Fruit fly (Drosophila melanogaster): Measurements from ENCODE around the gene CG12106.
A peak's percentile ranks its signal among the peaks of the same experiment; 100 is the strongest.

CG12106 gene

DNA sequence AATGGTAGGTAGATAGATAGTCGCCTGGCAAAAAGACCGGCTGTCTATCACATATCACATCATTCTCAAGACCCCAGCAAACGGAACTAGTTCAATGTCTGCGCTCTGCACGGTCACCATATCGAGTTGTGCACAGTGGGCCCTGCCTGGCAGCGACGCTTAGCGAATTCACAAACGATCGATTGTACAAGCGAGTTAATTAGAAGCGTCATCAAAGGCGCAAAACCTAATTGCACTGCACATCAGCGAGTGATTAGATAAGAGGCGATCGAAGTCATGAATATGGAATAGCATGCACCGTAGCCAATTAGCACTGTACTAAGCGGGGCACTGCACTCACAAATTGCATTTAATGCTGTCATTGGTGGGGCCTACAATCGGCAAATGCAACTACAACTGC, 26.7 kb downstream of the CG12106 start (continued):
- TF ChIP-seq Hr38 (GFP tag; optimal IDR thresholded peaks at IDR 0.05) (no peak), salr (GFP tag; optimal IDR thresholded peaks at IDR 0.05) (no peak), CG6854 (GFP tag; optimal IDR thresholded peaks at IDR 0.05) (no peak), esn (GFP tag; optimal IDR thresholded peaks at IDR 0.05) (no peak), Eip75B (GFP tag; optimal IDR thresholded peaks at IDR 0.05) (no peak), CG11294 (GFP tag; IDR thresholded peaks at IDR 0.05) (peak; percentile 39; the same call in 1 of the 2 replicates), eg (GFP tag; IDR thresholded peaks at IDR 0.05) (peak; percentile 78), Ets96B (tag; optimal IDR thresholded peaks at IDR 0.05) (no peak), pdm3 (GFP tag; optimal IDR thresholded peaks at IDR 0.05) (peak; percentile 29), Smox (GFP tag; optimal IDR thresholded peaks at IDR 0.05) (no peak), CG31627 (GFP tag; optimal IDR thresholded peaks at IDR 0.05) (no peak), CG1621 (tag; optimal IDR thresholded peaks at IDR 0.05) (no peak), CG32006 (GFP tag; optimal IDR thresholded peaks at IDR 0.05) (peak; percentile 67), fd59A (GFP tag; optimal IDR thresholded peaks at IDR 0.05) (no peak), CG15336 (GFP tag; IDR thresholded peaks at IDR 0.05) (peak; percentile 72), CG6808 (GFP tag; optimal IDR thresholded peaks at IDR 0.05) (no peak), Hr39 (GFP tag; optimal IDR thresholded peaks at IDR 0.05) (peak; percentile 9), CG6792 (GFP tag; optimal IDR thresholded peaks at IDR 0.05) (no peak), CG34406 (GFP tag; optimal IDR thresholded peaks at IDR 0.05) (no peak), Gug (GFP tag; IDR thresholded peaks at IDR 0.05) (0 out of 2 replicates have a peak, but pooled peaks have one; percentile 42), Lpt (GFP tag; optimal IDR thresholded peaks at IDR 0.05) (no peak), OdsH (GFP tag; optimal IDR thresholded peaks at IDR 0.05) (peak; percentile 17), lz (GFP tag; optimal IDR thresholded peaks at IDR 0.05) (no peak), fd85E (GFP tag; optimal IDR thresholded peaks at IDR 0.05) (no peak), svp (GFP tag) (no peak), Hr4 (GFP tag; optimal IDR thresholded peaks at IDR 0.05) (peak; percentile 36), ss (GFP tag; optimal IDR thresholded peaks at IDR 0.05) (no peak), dac (GFP tag; optimal IDR thresholded peaks at IDR 0.05) (peak; percentile 15), Eip93F (GFP tag; optimal IDR thresholded peaks at IDR 0.05) (no peak)

DNA sequence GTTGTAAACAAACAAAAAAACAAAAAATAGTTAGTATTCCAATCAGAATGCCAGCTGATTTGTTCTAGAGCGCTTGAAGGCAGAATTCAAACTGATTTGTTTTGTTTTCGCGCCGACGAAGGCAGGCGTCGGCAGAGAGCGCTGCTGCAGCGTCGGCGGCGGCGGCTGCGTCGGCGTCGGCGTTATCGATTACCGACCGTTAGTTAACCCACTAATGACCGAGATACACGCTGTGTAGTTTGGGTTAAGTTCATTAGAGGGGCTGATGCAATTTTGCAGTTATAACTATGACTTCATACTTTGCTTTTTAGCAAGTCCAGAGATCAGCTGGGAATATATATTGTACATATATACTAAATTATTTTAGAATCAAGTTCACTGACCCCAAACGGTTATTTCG, 29.5 kb downstream of the CG12106 start, which contains the start of gene t:
Gene t (minus strand): TSS at position 76 of the 400 bp plus-strand sequence.
- TF ChIP-seq CG11294 (GFP tag; IDR thresholded peaks at IDR 0.05) (peak; percentile 35; the same call in 1 of the 2 replicates), CG6854 (GFP tag; optimal IDR thresholded peaks at IDR 0.05) (no peak), CG11762 (GFP tag; optimal IDR thresholded peaks at IDR 0.05; ENCODE audit: insufficient read depth) (no peak), Blimp-1 (GFP tag; optimal IDR thresholded peaks at IDR 0.05) (no peak), CG6163 (GFP tag; IDR thresholded peaks at IDR 0.05) (0 out of 3 replicates have a peak, but pooled peaks have one; percentile 31), CG8119 (GFP tag; IDR thresholded peaks at IDR 0.05) (no peak; the same call in 2 of the 3 replicates), Met (GFP tag; optimal IDR thresholded peaks at IDR 0.05) (no peak), CG32006 (GFP tag; optimal IDR thresholded peaks at IDR 0.05) (peak; percentile 42), Eip78C (GFP tag) (peak; percentile 67), Hr4 (GFP tag; optimal IDR thresholded peaks at IDR 0.05) (peak; percentile 2), eg (GFP tag; IDR thresholded peaks at IDR 0.05) (peak; percentile 46; the same call in 1 of the 3 replicates), CG6276 (GFP tag; optimal IDR thresholded peaks at IDR 0.05) (peak; percentile 37), CG4318 (GFP tag; optimal IDR thresholded peaks at IDR 0.05) (no peak), Sox14 (GFP tag; optimal IDR thresholded peaks at IDR 0.05) (no peak), CG15336 (GFP tag; IDR thresholded peaks at IDR 0.05) (peak; percentile 50), cyc (GFP tag; optimal IDR thresholded peaks at IDR 0.05) (no peak), dac (GFP tag; optimal IDR thresholded peaks at IDR 0.05) (no peak), acj6 (GFP tag; optimal IDR thresholded peaks at IDR 0.05) (no peak), CG16779 (tag; optimal IDR thresholded peaks at IDR 0.05) (peak; percentile 16), achi (GFP tag; optimal IDR thresholded peaks at IDR 0.05) (no peak)
